Worm (Caenorhabditis elegans): Measurements from ENCODE around the gene Y57E12AL.1.

Y57E12AL.1 gene

DNA sequence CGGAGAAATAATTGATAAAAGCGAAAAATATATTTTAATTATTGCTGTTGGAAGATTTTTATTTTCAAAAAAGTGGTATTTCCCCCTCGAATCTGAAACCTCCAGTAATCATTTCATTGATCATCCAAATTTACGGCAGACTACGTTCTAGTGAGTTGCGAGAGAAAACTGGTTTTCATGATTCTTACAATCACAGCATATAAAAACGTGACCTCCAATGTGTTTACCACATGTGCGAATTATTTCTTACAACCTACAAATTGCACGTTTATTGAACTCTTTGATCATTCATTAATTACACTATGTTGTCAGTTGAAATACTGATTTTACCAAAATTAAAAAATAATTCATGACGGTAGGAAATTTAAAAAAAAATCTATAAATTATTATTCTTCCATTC lies 28.9 kb downstream of the Y57E12AL.1 start:
- TF ChIP-seq grh-1 (GFP tag; IDR thresholded peaks at IDR 0.05) (peak; percentile 91), fkh-8 (tag; optimal IDR thresholded peaks at IDR 0.05) (no peak), blmp-1 (tag; optimal IDR thresholded peaks at IDR 0.05) (peak; percentile 70), snpc-4 (tag; optimal IDR thresholded peaks at IDR 0.05) (no peak), ztf-4 (tag; optimal IDR thresholded peaks at IDR 0.05) (no peak), nhr-85 (tag) (peak; percentile 97), sox-4 (tag; optimal IDR thresholded peaks at IDR 0.05) (no peak), hpl-2 (GFP tag; optimal IDR thresholded peaks at IDR 0.05) (no peak), nhr-28 (tag; optimal IDR thresholded peaks at IDR 0.05) (no peak), F16B12.6 (tag; optimal IDR thresholded peaks at IDR 0.05) (no peak), C16A3.4 (tag; optimal IDR thresholded peaks at IDR 0.05) (peak; percentile 42), tlp-1 (tag; optimal IDR thresholded peaks at IDR 0.05) (no peak), ceh-63 (GFP tag; optimal IDR thresholded peaks at IDR 0.05) (no peak), nhr-90 (tag; optimal IDR thresholded peaks at IDR 0.05; ENCODE audit: poor library complexity) (peak; percentile 65), efl-3 (GFP tag; optimal IDR thresholded peaks at IDR 0.05) (no peak), egl-27 (tag; optimal IDR thresholded peaks at IDR 0.05) (no peak), nhr-237 (tag; optimal IDR thresholded peaks at IDR 0.05) (no peak), sup-37 (GFP tag; optimal IDR thresholded peaks at IDR 0.05) (no peak), hlh-17 (GFP tag; optimal IDR thresholded peaks at IDR 0.05; ENCODE audit: borderline replicate concordance) (no peak), fkh-4 (tag; optimal IDR thresholded peaks at IDR 0.05; ENCODE audit: borderline replicate concordance) (no peak), swsn-7 (tag; optimal IDR thresholded peaks at IDR 0.05) (no peak), nhr-77 (tag; optimal IDR thresholded peaks at IDR 0.05) (no peak), nhr-12 (tag; optimal IDR thresholded peaks at IDR 0.05) (no peak), zip-4 (GFP tag; optimal IDR thresholded peaks at IDR 0.05) (no peak), elt-3 (tag; optimal IDR thresholded peaks at IDR 0.05) (peak in 3 of 6 experiments; percentile 64 to 94 (median 75)), xbp-1 (tag; optimal IDR thresholded peaks at IDR 0.05) (no peak), lin-13 (GFP tag; optimal IDR thresholded peaks at IDR 0.05) (no peak), fkh-10 (GFP tag; optimal IDR thresholded peaks at IDR 0.05) (no peak), zag-1 (tag; optimal IDR thresholded peaks at IDR 0.05) (no peak), hlh-4 (tag; optimal IDR thresholded peaks at IDR 0.05) (no peak), rnt-1 (tag; optimal IDR thresholded peaks at IDR 0.05) (no peak), mab-9 (GFP tag; IDR thresholded peaks at IDR 0.05) (no peak), nhr-71 (tag; optimal IDR thresholded peaks at IDR 0.05) (peak; percentile 77), jun-1 (tag; optimal IDR thresholded peaks at IDR 0.05) (no peak), lin-14 (GFP tag; optimal IDR thresholded peaks at IDR 0.05) (peak; percentile 80), nhr-11 (tag; optimal IDR thresholded peaks at IDR 0.05) (no peak), lin-35 (GFP tag; optimal IDR thresholded peaks at IDR 0.05) (peak in 1 of 2 experiments; percentile 81), lir-3 (tag; optimal IDR thresholded peaks at IDR 0.05; ENCODE audit: poor library complexity) (peak; percentile 44), ceh-82 (tag; optimal IDR thresholded peaks at IDR 0.05) (no peak), skn-1 (tag; optimal IDR thresholded peaks at IDR 0.05) (no peak), unc-130 (tag; optimal IDR thresholded peaks at IDR 0.05) (peak; percentile 16), dpl-1 (GFP tag; optimal IDR thresholded peaks at IDR 0.05) (peak in 1 of 3 experiments; percentile 24), nhr-47 (tag; optimal IDR thresholded peaks at IDR 0.05) (peak; percentile 27), unc-86 (tag; optimal IDR thresholded peaks at IDR 0.05) (no peak), sptf-1 (tag; optimal IDR thresholded peaks at IDR 0.05) (no peak), ceh-8 (GFP tag; optimal IDR thresholded peaks at IDR 0.05) (no peak), ama-1 (optimal IDR thresholded peaks at IDR 0.05) (no peak), Y116A8C.19 (tag; optimal IDR thresholded peaks at IDR 0.05; ENCODE audit: borderline replicate concordance) (no peak), irx-1 (tag; optimal IDR thresholded peaks at IDR 0.05) (peak; percentile 5), egl-13 (tag; optimal IDR thresholded peaks at IDR 0.05) (no peak), isw-1 (GFP tag; IDR thresholded peaks at IDR 0.05) (no peak), efl-1 (optimal IDR thresholded peaks at IDR 0.05) (peak in 1 of 2 experiments; percentile 40), efl-1 (GFP tag; optimal IDR thresholded peaks at IDR 0.05 in 1 of 2) (peak; percentile 10 to 94), pax-3 (tag; optimal IDR thresholded peaks at IDR 0.05) (no peak)
